Fruit fly (Drosophila melanogaster) whole organism, adult: ENCODE results near the gene eIF2gamma.
A peak's percentile ranks its signal among the peaks of the same experiment; 100 is the strongest.

Experiments used
- CG11617 ChIP-seq: fragments of 200-800 bp; sonication (Bioruptor generic); optimal IDR thresholded peaks from 2 replicates; lab custom pipeline; 2017; ENCODE audit warnings: mild to moderate bottlenecking, missing biosample characterization, missing genetic modification reagents, missing genetic modification characterization
- CG12768 ChIP-seq: fragments of 200-800 bp; sonication (Bioruptor generic); optimal IDR thresholded peaks from 2 replicates; lab custom pipeline; 2017; ENCODE audit warnings: missing biosample characterization, missing genetic modification characterization, mild to moderate bottlenecking, moderate library complexity, missing genetic modification reagents
- CG14711 ChIP-seq: fragments of 200-800 bp; sonication (Bioruptor generic); optimal IDR thresholded peaks from 2 replicates; lab custom pipeline; 2018; ENCODE audit warnings: missing biosample characterization, mild to moderate bottlenecking, missing genetic modification characterization, moderate library complexity
- CG1620 ChIP-seq: fragments of 200-800 bp; sonication (Bioruptor generic); optimal IDR thresholded peaks from 2 replicates; lab custom pipeline; 2016; ENCODE audit warnings: missing biosample characterization, missing genetic modification characterization
- CG33017 ChIP-seq: fragments of 200-800 bp; sonication (Bioruptor generic); optimal IDR thresholded peaks from 2 replicates; lab custom pipeline; 2018; ENCODE audit warnings: missing biosample characterization, mild to moderate bottlenecking, missing genetic modification characterization, moderate library complexity
- CG5204 ChIP-seq: fragments of 200-800 bp; sonication (Bioruptor generic); optimal IDR thresholded peaks from 2 replicates; lab custom pipeline; 2016; ENCODE audit warnings: missing biosample characterization, missing genetic modification characterization
- CG7045 ChIP-seq: fragments of 200-800 bp; sonication (Bioruptor generic); optimal IDR thresholded peaks from 2 replicates; lab custom pipeline; 2017; ENCODE audit warnings: missing biosample characterization, mild to moderate bottlenecking, missing genetic modification characterization
- CG7101 ChIP-seq: fragments of 200-800 bp; sonication (Bioruptor generic); optimal IDR thresholded peaks from 2 replicates; lab custom pipeline; 2018; ENCODE audit warnings: missing biosample characterization, mild to moderate bottlenecking, missing genetic modification characterization, moderate library complexity
- Clk ChIP-seq: fragments of 200-800 bp; sonication (Bioruptor generic); optimal IDR thresholded peaks from 2 replicates; lab custom pipeline; 2017; ENCODE audit warnings: missing biosample characterization, missing genetic modification characterization
- Crg-1 ChIP-seq: fragments of 200-800 bp; sonication (Bioruptor generic); optimal IDR thresholded peaks from 2 replicates; lab custom pipeline; 2016; ENCODE audit warnings: missing biosample characterization, missing genetic modification characterization
- Hr96 ChIP-seq: fragments of 200-800 bp; sonication (Bioruptor generic); optimal IDR thresholded peaks from 2 replicates; lab custom pipeline; 2016; ENCODE audit warnings: missing biosample characterization, missing genetic modification characterization
- Mnt ChIP-seq: fragments of 200-800 bp; sonication (Bioruptor generic); optimal IDR thresholded peaks from 2 replicates; lab custom pipeline; 2016; ENCODE audit warnings: missing biosample characterization, mild to moderate bottlenecking, missing genetic modification characterization
- bab1 ChIP-seq: fragments of 200-800 bp; sonication (Bioruptor generic); optimal IDR thresholded peaks from 3 replicates; lab custom pipeline; 2019; ENCODE audit warnings: missing biosample characterization, mild to moderate bottlenecking, missing genetic modification characterization, moderate library complexity
- cic ChIP-seq: fragments of 200-800 bp; sonication (Bioruptor generic); optimal IDR thresholded peaks from 2 replicates; lab custom pipeline; 2017; ENCODE audit warnings: missing biosample characterization, mild to moderate bottlenecking, missing genetic modification characterization, moderate library complexity
- cnc ChIP-seq, 2 experiments: fragments of >200 bp; optimal IDR thresholded peaks; 2 replicates each; lab custom pipeline; 2017
- kay ChIP-seq: fragments of 200-800 bp; sonication (Bioruptor generic); peaks from one replicate; lab custom pipeline; 2016; ENCODE audit warnings: missing biosample characterization, missing genetic modification characterization, borderline replicate concordance
- ovo ChIP-seq: fragments of 200-800 bp; sonication (Bioruptor generic); optimal IDR thresholded peaks from 2 replicates; lab custom pipeline; 2016; ENCODE audit warnings: missing biosample characterization, missing genetic modification characterization
- pad ChIP-seq: fragments of 200-800 bp; sonication (Bioruptor generic); optimal IDR thresholded peaks from 3 replicates; lab custom pipeline; 2017; ENCODE audit warnings: missing biosample characterization, missing genetic modification characterization, mild to moderate bottlenecking, moderate library complexity, missing genetic modification reagents
- tj ChIP-seq: fragments of 200-800 bp; sonication (Bioruptor generic); optimal IDR thresholded peaks from 3 replicates; lab custom pipeline; 2017; ENCODE audit warnings: missing biosample characterization, mild to moderate bottlenecking, missing genetic modification characterization, moderate library complexity
- toe ChIP-seq: fragments of 200-800 bp; sonication (Bioruptor generic); optimal IDR thresholded peaks from 2 replicates; lab custom pipeline; 2016; ENCODE audit warnings: missing biosample characterization, missing genetic modification characterization

The eIF2gamma gene

dm6 chr3R:15249037-15249436 is 14.2 kb downstream of the eIF2gamma start, which contains the start of gene Amt:
TSS of gene Amt (minus strand) at chr3R:15249137.
- TF ChIP-seq CG1620 (GFP tag; lab: Kevin White, UChicago) (no peak), CG12768 (GFP tag; lab: Kevin White, UChicago) (no peak)

dm6 chr3R:15246601-15247000 is 16.7 kb downstream of the eIF2gamma start:
- TF ChIP-seq Mnt (GFP tag; lab: Kevin White, UChicago) = no peak
- TF ChIP-seq tj = peak; percentile 24
- no peak for TF ChIP-seq CG5204 (GFP tag; lab: Kevin White, UChicago)
- TF ChIP-seq CG7101 (tag; lab: Kevin White, UChicago) = peak; percentile 18
- no peak for TF ChIP-seq cic (GFP tag; lab: Kevin White, UChicago)
- TF ChIP-seq bab1 (GFP tag; lab: Kevin White, UChicago) = no peak
- no peak for TF ChIP-seq CG1620 (GFP tag; lab: Kevin White, UChicago)
- TF ChIP-seq ovo (GFP tag; lab: Kevin White, UChicago) = no peak
- TF ChIP-seq CG12768 (GFP tag; lab: Kevin White, UChicago) = peak; percentile 18

dm6 chr3R:15243452-15243851 is 19.8 kb downstream of the eIF2gamma start:
- TF ChIP-seq kay (no peak), CG12768 (GFP tag; lab: Kevin White, UChicago) (peak; percentile 48), CG5204 (GFP tag; lab: Kevin White, UChicago) (peak; percentile 29), tj (peak; percentile 80), Hr96 (GFP tag; lab: Kevin White, UChicago) (peak; percentile 38), Mnt (GFP tag; lab: Kevin White, UChicago) (peak; percentile 96), Clk (no peak), ovo (GFP tag; lab: Kevin White, UChicago) (peak; percentile 28)

- no peak for TF ChIP-seq CG1620 (GFP tag; lab: Kevin White, UChicago)
- TF ChIP-seq kay = peak; percentile 51
Measured at dm6 chr3R:15243046-15243356, 20.3 kb downstream of the eIF2gamma start.

dm6 chr3R:15242186-15243045 is 20.8 kb downstream of the eIF2gamma start, which contains the start of the genes tefu and Hsc70-4:
TSS of gene tefu (minus strand) at chr3R:15242236.
TSS of gene Hsc70-4 (plus strand) at chr3R:15242687.
- peak; percentile 35 for TF ChIP-seq ovo (GFP tag; lab: Kevin White, UChicago)
- no peak for TF ChIP-seq Crg-1 (GFP tag; lab: Kevin White, UChicago)
- peak; percentile 42 for TF ChIP-seq CG11617 (GFP tag; lab: Kevin White, UChicago)
- TF ChIP-seq tj = peak; percentile 52
- peak; percentile 82 for TF ChIP-seq CG5204 (GFP tag; lab: Kevin White, UChicago)
- TF ChIP-seq bab1 (GFP tag; lab: Kevin White, UChicago) = peak; percentile 69
- no peak for TF ChIP-seq CG12768 (GFP tag; lab: Kevin White, UChicago)
- peak; percentile 53 for TF ChIP-seq CG1620 (GFP tag; lab: Kevin White, UChicago)
- peak; percentile 83 for TF ChIP-seq toe (GFP tag; lab: Kevin White, UChicago)
- TF ChIP-seq kay = no peak
- TF ChIP-seq CG7101 (tag; lab: Kevin White, UChicago) = peak; percentile 55
- TF ChIP-seq pad (GFP tag; lab: Kevin White, UChicago) = peak; percentile 28
- TF ChIP-seq CG33017 = peak; percentile 0
- TF ChIP-seq Clk = peak; percentile 62
- TF ChIP-seq CG7045 (GFP tag; lab: Kevin White, UChicago) = peak; percentile 41
- TF ChIP-seq cic (GFP tag; lab: Kevin White, UChicago) = peak; percentile 80
- TF ChIP-seq Mnt (GFP tag; lab: Kevin White, UChicago) = peak; percentile 93
- peak; percentile 51 for TF ChIP-seq Hr96 (GFP tag; lab: Kevin White, UChicago)
- no peak for TF ChIP-seq CG14711 (tag; lab: Kevin White, UChicago)
- no peak for TF ChIP-seq cnc (optimal IDR thresholded peaks at IDR 0.05; lab: Kevin White, UChicago)

- no peak for TF ChIP-seq CG33017
Measured at dm6 chr3R:15231635-15232138, 31.6 kb downstream of the eIF2gamma start.

dm6 chr3R:15230285-15230684 is 33.0 kb downstream of the eIF2gamma start, which contains the start of gene CG34316:
TSS of gene CG34316 (plus strand) at chr3R:15230585.
- TF ChIP-seq CG7101 (tag; lab: Kevin White, UChicago) (no peak), CG12768 (GFP tag; lab: Kevin White, UChicago) (no peak), ovo (GFP tag; lab: Kevin White, UChicago) (no peak), kay (no peak), CG5204 (GFP tag; lab: Kevin White, UChicago) (no peak), cic (GFP tag; lab: Kevin White, UChicago) (no peak), toe (GFP tag; lab: Kevin White, UChicago) (no peak), cnc (optimal IDR thresholded peaks at IDR 0.05; lab: Kevin White, UChicago) (no peak), Crg-1 (GFP tag; lab: Kevin White, UChicago) (no peak), CG33017 (no peak), pad (GFP tag; lab: Kevin White, UChicago) (no peak), Clk (no peak), CG11617 (GFP tag; lab: Kevin White, UChicago) (no peak), bab1 (GFP tag; lab: Kevin White, UChicago) (no peak), CG1620 (GFP tag; lab: Kevin White, UChicago) (no peak), Mnt (GFP tag; lab: Kevin White, UChicago) (no peak), CG14711 (tag; lab: Kevin White, UChicago) (no peak), tj (no peak)
